Worm (Caenorhabditis elegans) whole organism, late embryonic: ENCODE data around the gene srh-209.
"Not testable (repeated sequence)": the region's sequence is repeated elsewhere in the genome, so short reads cannot be mapped to it uniquely, and the experiment has no call there.

Experiments used
- F13H6.1 ChIP-seq: sonication (generic microtip); optimal IDR thresholded peaks from 2 replicates; lab custom pipeline; 2016; ENCODE audit warnings: missing genetic modification characterization, missing compliant biosample characterization
- ceh-18 ChIP-seq: sonication (generic microtip); optimal IDR thresholded peaks from 2 replicates; lab custom pipeline; 2016; ENCODE audit warnings: missing genetic modification characterization, missing compliant biosample characterization
- dve-1 ChIP-seq: sonication (generic microtip); optimal IDR thresholded peaks from 2 replicates; lab custom pipeline; 2017; ENCODE audit warnings: antibody characterized with exemption, mild to moderate bottlenecking, missing genetic modification characterization, missing compliant biosample characterization
- hlh-30 ChIP-seq: sonication (generic microtip); optimal IDR thresholded peaks from 2 replicates; lab custom pipeline; 2017; ENCODE audit warnings: antibody characterized with exemption, missing genetic modification characterization, missing compliant biosample characterization; ENCODE audit not compliant: insufficient read depth
- lin-11 ChIP-seq: fragments of 200-800 bp; sonication (Bioruptor generic); optimal IDR thresholded peaks from 2 replicates; lab custom pipeline; 2018; ENCODE audit warnings: mild to moderate bottlenecking, missing genetic modification characterization, missing compliant biosample characterization
- nhr-11 ChIP-seq: fragments of 150-350 bp; optimal IDR thresholded peaks from 2 replicates; lab custom pipeline; 2014; ENCODE audit warnings: missing biosample characterization, missing genetic modification characterization
- npax-4 ChIP-seq: sonication (generic microtip); optimal IDR thresholded peaks from 2 replicates; lab custom pipeline; 2016; ENCODE audit warnings: missing genetic modification characterization, missing compliant biosample characterization
- rnt-1 ChIP-seq: sonication (generic microtip); optimal IDR thresholded peaks from 2 replicates; lab custom pipeline; 2016; ENCODE audit warnings: missing genetic modification characterization, missing compliant biosample characterization
- sdc-2 ChIP-seq: sonication (generic microtip); optimal IDR thresholded peaks from 2 replicates; lab custom pipeline; 2016; ENCODE audit warnings: missing genotype, missing genetic modification characterization, missing compliant biosample characterization
- ztf-16 ChIP-seq: sonication (generic microtip); optimal IDR thresholded peaks from 2 replicates; lab custom pipeline; 2017; ENCODE audit warnings: missing genetic modification characterization, missing compliant biosample characterization

DNA sequence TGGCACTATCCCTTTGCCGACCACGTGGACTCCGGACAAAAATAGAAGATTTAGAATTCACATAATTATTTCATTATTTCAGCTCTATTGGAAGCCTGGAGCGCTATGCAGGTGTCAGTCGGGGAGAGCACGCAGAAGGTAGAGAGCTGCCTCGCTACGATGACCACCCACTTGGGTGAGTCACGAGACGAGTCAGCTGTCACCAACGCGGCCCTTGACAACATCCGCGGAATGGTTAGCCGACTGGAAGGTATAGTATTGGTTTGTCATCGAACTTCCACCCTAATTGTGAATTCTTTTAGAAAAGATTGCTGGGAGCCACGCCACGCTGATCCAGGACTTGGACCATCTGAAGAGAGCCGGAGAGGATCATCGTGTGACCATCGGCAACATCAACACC is 34.8 kb upstream of the srh-209 start, which contains the start of gene ZK262.9:
- TF ChIP-seq hlh-30 (tag; lab: Kevin White, UChicago); ceh-18 (tag; lab: Kevin White, UChicago); ztf-16 (tag; lab: Kevin White, UChicago); sdc-2; rnt-1 (tag; lab: Kevin White, UChicago); npax-4 (tag; lab: Kevin White, UChicago); nhr-11 (tag; lab: Kevin White, UChicago); dve-1 (tag; lab: Kevin White, UChicago); F13H6.1 (tag; lab: Kevin White, UChicago); lin-11 (tag; lab: Kevin White, UChicago): not testable (repeated sequence)
